Worm (Caenorhabditis elegans): Measurements from ENCODE around the gene dpyd-1.

dpyd-1 gene

DNA sequence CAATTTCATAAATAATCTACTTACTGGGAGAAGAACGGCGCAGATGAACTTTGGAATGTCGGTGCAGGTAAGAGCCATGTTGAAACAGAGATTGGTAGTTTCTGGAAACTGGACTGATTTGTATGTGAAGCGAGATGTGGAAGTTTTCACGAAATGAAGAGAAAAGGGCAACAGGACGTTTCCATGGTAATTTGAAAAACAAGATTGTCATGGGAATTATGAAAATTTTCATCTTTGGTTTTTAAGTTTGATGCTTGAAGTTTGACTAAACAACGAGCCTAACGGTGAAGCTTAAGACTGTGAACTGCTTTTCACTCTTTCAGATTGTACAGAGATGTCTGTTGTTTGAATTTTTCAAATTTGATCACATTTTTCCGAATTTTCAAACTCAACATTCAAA is 44.6 kb downstream of the dpyd-1 start, which contains the start of gene T23F2.3:
Gene T23F2.3, minus strand, starts transcription at position 101 of the 400 bp plus-strand sequence.
- TF ChIP-seq unc-62 (GFP tag; optimal IDR thresholded peaks at IDR 0.05), result no peak

- no peak for TF ChIP-seq unc-62 (GFP tag; optimal IDR thresholded peaks at IDR 0.05)
Measured at ce11 chrX:5512707-5513106, 45.0 kb downstream of the dpyd-1 start.

DNA sequence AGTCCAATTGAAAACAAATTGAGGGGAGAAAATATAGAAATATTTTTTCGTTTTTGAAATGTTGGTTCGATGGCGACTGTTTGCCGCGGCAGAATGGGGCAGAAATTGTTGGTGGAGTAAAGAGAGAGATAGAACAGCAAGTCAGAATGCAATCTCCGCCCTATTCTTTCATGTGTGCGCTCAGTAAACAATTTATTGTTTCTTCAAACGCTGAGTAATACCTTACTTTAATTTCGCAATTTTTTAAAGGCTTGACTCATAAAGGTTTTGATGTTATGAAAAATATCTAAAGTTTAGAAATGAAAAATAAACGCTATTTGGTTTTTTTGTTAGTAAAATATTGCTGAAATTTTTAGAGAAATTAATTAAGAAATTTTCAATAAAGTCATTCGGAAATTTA is 46.7 kb downstream of the dpyd-1 start:
- TF ChIP-seq unc-62 (GFP tag; optimal IDR thresholded peaks at IDR 0.05), result no peak

- TF ChIP-seq unc-62 (GFP tag; optimal IDR thresholded peaks at IDR 0.05), result no peak
Measured at ce11 chrX:5514984-5515383, 47.3 kb downstream of the dpyd-1 start, which contains the start of gene T23F2.4. Gene T23F2.4 (minus strand): TSS chrX:5515084.

DNA sequence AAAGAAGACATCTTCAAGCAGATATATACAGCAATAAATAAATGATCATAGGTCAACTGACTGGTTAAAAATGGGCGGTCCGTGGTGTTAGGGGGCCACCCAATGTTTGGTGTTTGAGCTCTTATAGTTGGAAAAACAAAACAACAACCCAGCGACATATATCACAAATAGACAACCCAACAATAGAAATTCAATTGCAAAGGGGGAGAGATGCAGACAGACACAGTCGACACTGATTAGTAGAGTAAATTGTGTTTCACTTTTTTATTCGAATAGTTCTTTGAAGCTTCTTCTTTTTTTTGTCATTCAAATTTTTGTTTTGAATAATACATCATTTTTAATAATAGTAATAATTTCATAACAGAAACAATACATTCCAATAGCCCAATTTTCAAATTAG is 47.8 kb downstream of the dpyd-1 start:
- TF ChIP-seq unc-62 (GFP tag; optimal IDR thresholded peaks at IDR 0.05), result no peak

ce11 chrX:5516365-5516764 is 48.7 kb downstream of the dpyd-1 start:
- TF ChIP-seq unc-62 (GFP tag; optimal IDR thresholded peaks at IDR 0.05), result no peak

- TF ChIP-seq unc-62 (GFP tag; optimal IDR thresholded peaks at IDR 0.05), result no peak
Measured at ce11 chrX:5517063-5517462, 49.4 kb downstream of the dpyd-1 start, which contains the start of gene T23F2.5. Gene T23F2.5 (minus strand): TSS chrX:5517163.

DNA sequence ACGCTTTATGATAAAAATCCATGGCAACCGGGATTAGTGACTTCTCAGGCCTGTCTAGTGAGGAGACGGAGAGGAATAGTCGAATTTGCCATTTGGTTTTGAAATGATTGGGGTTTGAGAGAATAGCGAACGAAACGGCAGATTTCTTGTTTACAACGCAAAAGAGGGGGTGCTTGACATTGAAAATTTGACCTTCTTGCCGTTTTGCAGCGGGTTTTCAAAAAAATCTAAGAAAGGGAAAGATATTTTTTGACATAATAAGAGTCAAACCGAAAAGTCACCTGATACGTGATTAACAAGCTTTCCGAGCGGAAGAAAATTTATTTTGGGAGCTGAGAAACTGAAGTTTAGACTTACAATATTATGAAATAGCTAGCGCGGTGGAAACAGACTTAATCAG is 50.2 kb downstream of the dpyd-1 start:
- TF ChIP-seq unc-62 (GFP tag; optimal IDR thresholded peaks at IDR 0.05), result no peak

DNA sequence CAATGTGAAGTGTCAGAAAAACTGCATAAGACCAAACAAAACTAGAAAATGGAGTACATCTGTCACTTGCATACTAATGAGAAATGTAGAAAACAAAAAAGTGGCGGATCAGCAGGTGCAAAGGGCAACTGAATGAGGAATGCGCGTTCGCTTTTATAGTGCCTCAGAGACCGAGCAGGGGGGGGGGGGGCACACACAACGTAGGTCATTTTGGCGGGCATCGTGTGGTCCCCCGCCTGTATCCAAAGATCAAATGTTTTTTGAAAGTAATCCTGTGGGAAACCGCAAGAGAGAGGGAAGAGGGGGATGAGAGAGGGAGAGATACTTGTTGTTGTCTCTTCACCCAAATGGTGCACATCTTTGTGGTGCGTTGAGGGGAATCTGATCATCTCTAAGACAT is 50.7 kb downstream of the dpyd-1 start:
- no peak for TF ChIP-seq unc-62 (GFP tag; optimal IDR thresholded peaks at IDR 0.05)

ce11 chrX:5519567-5519966 is 51.9 kb downstream of the dpyd-1 start:
- no peak for TF ChIP-seq unc-62 (GFP tag; optimal IDR thresholded peaks at IDR 0.05)
